Fruit fly (Drosophila melanogaster): ENCODE results near the gene Rab35.
A peak's percentile ranks its signal among the peaks of the same experiment; 100 is the strongest.

The Rab35 gene

DNA sequence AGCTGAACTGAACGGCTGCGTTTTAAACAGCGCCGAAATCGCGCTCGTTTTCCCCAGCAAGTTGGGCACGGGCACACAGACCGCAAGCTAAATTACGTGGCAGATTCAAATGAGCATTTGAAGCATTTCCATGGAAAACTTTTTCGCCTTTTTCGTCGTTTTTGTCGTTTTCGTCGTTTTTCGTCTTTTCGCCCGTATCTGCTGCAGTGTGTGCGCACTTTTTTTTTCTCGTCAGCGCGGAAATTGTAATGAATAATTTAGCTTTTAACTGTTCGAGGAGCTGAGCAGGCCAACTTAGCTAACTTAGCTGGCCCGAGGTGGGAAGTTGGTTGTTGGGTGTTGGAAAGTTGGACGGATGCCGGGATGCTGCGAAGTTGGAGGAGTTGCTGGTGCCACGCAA is 30.1 kb downstream of the Rab35 start (continued):
- peak; percentile 9 for TF ChIP-seq Lpt (GFP tag; optimal IDR thresholded peaks at IDR 0.05)

dm6 chrX:20122153-20122552 is 37.5 kb downstream of the Rab35 start, which contains the start of gene CG34331:
CG34331 (plus strand) TSS chrX:20122453.
- TF ChIP-seq svp (GFP tag) (peak; percentile 54), vri (GFP tag; optimal IDR thresholded peaks at IDR 0.05) (no peak), fd85E (GFP tag; optimal IDR thresholded peaks at IDR 0.05) (no peak), CG11902 (GFP tag; optimal IDR thresholded peaks at IDR 0.05) (no peak), eg (GFP tag; IDR thresholded peaks at IDR 0.05) (no peak), salr (GFP tag; optimal IDR thresholded peaks at IDR 0.05) (no peak), CG6276 (GFP tag; optimal IDR thresholded peaks at IDR 0.05) (no peak)

DNA sequence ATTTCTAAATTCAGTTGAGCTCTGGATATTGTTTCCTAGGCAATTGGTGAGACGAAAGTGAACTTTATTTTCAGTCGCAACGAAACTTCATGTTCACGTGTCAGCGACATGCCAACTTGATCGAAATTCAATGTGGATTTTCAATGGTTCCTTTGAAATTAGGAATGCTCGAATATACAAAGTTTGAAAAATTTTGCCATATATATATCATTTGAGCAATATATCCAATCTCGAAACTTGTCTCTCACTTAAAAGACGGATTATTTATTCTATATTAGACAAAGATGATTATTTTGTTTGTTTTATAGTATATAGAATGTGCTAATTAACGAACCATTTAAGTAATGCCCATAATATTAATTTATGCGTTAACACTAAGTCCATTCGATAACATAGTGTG is 49.2 kb downstream of the Rab35 start, which contains the start of gene karr:
Gene karr, minus strand, starts transcription at position 101 of the 400 bp plus-strand sequence.
- TF ChIP-seq fd85E (GFP tag; optimal IDR thresholded peaks at IDR 0.05) (no peak), CG16779 (tag; optimal IDR thresholded peaks at IDR 0.05) (no peak), CG6163 (GFP tag; IDR thresholded peaks at IDR 0.05) (no peak), fkh (GFP tag; optimal IDR thresholded peaks at IDR 0.05) (no peak), Lpt (GFP tag; optimal IDR thresholded peaks at IDR 0.05) (no peak), CG6808 (GFP tag; optimal IDR thresholded peaks at IDR 0.05) (no peak), CG11762 (GFP tag; optimal IDR thresholded peaks at IDR 0.05; ENCODE audit: insufficient read depth) (no peak), net (GFP tag; optimal IDR thresholded peaks at IDR 0.05) (no peak), CG6854 (GFP tag; optimal IDR thresholded peaks at IDR 0.05) (no peak), CG3032 (tag; optimal IDR thresholded peaks at IDR 0.05) (no peak), Gug (GFP tag; IDR thresholded peaks at IDR 0.05) (no peak), esn (GFP tag; optimal IDR thresholded peaks at IDR 0.05) (no peak), topi (GFP tag; optimal IDR thresholded peaks at IDR 0.05) (no peak), CG11294 (GFP tag; IDR thresholded peaks at IDR 0.05) (no peak), vri (GFP tag; optimal IDR thresholded peaks at IDR 0.05) (no peak), Sox15 (GFP tag; optimal IDR thresholded peaks at IDR 0.05) (no peak), Smox (GFP tag; optimal IDR thresholded peaks at IDR 0.05) (no peak), Ets96B (tag; optimal IDR thresholded peaks at IDR 0.05) (no peak)
